Fruit fly (Drosophila melanogaster): ENCODE measurements around the gene bnb.

DNA sequence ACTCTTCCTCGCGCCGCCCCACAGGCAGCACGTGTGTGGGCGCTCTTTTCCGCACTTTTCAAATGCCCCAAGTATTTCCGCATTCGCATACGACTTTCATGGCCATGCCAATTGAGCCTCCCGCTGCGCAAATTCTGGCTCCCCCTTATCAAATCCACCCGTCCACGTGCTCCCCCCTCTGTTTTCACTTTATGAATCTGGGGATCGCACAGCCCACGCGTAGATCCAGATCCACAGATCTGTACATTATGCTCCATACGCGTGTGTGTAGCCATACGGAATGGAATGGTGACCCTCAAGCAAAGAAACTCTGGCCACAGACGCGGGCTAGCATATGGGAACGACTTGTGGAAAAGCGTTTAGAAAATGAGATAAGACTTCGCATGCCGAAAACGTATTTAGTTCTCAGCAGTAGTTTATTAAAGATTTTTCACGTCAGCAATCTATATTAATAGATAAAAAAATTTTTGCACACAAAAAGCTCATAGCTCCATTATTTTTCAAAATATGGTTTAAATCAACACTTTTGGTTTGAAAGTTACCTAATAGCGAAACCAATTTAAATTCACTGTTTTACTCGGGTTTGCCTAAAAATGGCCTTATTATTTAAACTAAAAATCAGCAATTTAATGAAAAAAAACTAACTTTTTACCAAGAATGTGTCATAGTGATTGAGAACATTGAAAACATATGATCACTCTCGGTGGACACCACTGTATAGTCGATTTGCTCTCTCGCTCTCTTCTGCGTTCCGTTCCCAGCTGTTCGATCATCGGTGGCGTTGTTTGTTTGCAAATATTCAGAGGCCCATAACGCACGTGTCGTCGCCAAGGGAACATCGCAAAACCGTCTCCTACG lies 7.9 kb downstream of the bnb start:
- TF ChIP-seq CG8478 (optimal IDR thresholded peaks at IDR 0.05) (no peak), CTCF (optimal IDR thresholded peaks at IDR 0.05) (no peak)

Data from S2 (cell line).